ENCODE assay signal across 3 fruit fly cellular contexts in genomic region chr3R:25877064-25877463, dm6.
TF ChIP-seq lines count a peak whose summit lies in the region.

No protein-coding gene starts in this region.

TF ChIP-seq in whole organism, adult, 20 proteins besides CTCF, POLR2A, EP300 and RAD21:
- TF ChIP-seq kay (GFP tag; lab: Kevin White, UChicago; ENCODE audit: borderline replicate concordance) (peak; percentile 39), pad (GFP tag; optimal IDR thresholded peaks at IDR 0.05; lab: Kevin White, UChicago) (no peak)

TF ChIP-seq in whole organism, prepupa, 60 proteins besides CTCF, POLR2A, EP300 and RAD21:
- TF ChIP-seq Hr4 (GFP tag; optimal IDR thresholded peaks at IDR 0.05; lab: Kevin White, UChicago) (peak; percentile 13), pdm3 (GFP tag; optimal IDR thresholded peaks at IDR 0.05; lab: Kevin White, UChicago) (peak; percentile 22), svp (GFP tag; lab: Kevin White, UChicago) (peak; percentile 93), Lpt (GFP tag; optimal IDR thresholded peaks at IDR 0.05; lab: Kevin White, UChicago) (no peak), CG8119 (GFP tag; IDR thresholded peaks at IDR 0.05; lab: Robert Waterston, UW) (peak; percentile 43; the same call in 1 of the 3 replicates), Eip78C (GFP tag; lab: Kevin White, UChicago) (peak; percentile 31)

TF ChIP-seq in whole organism, pupa, 21 proteins besides CTCF, POLR2A, EP300 and RAD21:
- TF ChIP-seq EcR (GFP tag; optimal IDR thresholded peaks at IDR 0.05; lab: Kevin White, UChicago) (peak; percentile 78), CG8159 (tag; optimal IDR thresholded peaks at IDR 0.05; lab: Kevin White, UChicago) (no peak)
